Fruit fly (Drosophila melanogaster): ENCODE measurements around the gene CG15537.

DNA sequence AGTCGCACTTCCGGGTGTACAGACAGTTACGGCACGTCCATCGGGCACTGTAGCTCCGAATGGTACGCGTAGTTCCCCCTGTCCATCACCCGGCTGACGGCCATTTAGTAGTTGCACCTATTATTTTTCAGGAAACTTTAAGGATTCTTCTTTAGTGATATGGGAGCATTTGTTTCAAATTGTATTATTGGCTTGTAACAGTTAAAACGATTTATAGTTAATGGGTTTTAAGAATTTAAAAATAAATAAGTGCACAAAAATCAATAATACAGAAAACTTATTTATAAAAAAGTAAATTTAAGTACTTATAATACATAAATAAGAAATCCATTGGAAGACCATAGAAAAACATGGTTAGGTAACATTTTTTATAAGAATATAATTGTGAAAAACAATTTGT, 20.5 kb downstream of the CG15537 start, which contains the start of the genes CG2217 and CG42740:
- no peak for TF ChIP-seq tj (GFP tag; optimal IDR thresholded peaks at IDR 0.05)
- no peak for TF ChIP-seq kay (GFP tag; ENCODE audit: borderline replicate concordance)
- no peak for TF ChIP-seq CG11617 (GFP tag; optimal IDR thresholded peaks at IDR 0.05)
- no peak for TF ChIP-seq cic (GFP tag; optimal IDR thresholded peaks at IDR 0.05)
- TF ChIP-seq CG33017 (tag; optimal IDR thresholded peaks at IDR 0.05), result no peak
- TF ChIP-seq bab1 (GFP tag; optimal IDR thresholded peaks at IDR 0.05), result no peak
- TF ChIP-seq Hr96 (GFP tag; optimal IDR thresholded peaks at IDR 0.05), result no peak
- no peak for TF ChIP-seq Clk (GFP tag; optimal IDR thresholded peaks at IDR 0.05)
- no peak for TF ChIP-seq CG12768 (GFP tag; optimal IDR thresholded peaks at IDR 0.05)
- no peak for TF ChIP-seq CG7101 (tag; optimal IDR thresholded peaks at IDR 0.05)
- TF ChIP-seq cnc (optimal IDR thresholded peaks at IDR 0.05), result no peak

Measured in whole organism, adult.